ENCODE assay signal across 1 fruit fly cellular context in the genomic region with DNA sequence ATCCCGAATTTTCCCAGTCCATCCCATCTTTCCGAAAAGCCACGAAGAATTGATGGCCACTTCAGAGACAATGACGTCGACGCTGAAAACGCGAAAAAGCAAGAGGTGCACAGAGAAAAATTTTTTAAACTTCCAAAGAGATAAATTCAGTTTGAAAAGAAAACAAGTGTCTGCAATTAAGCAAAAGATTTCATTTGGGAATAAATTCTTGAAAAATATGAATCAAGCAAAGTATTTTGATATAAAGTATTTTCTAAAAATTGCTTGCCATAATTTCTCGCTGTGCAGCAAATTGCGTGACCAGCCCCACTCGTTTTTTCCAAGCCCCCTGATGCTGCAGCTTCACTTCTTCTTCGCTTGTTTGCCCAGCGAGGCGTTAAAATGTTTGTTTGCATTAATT.
TF ChIP-seq lines count a peak whose summit lies in the region.

No protein-coding gene starts in this region.

TF ChIP-seq in whole organism, embryonic, 481 proteins besides CTCF, POLR2A, EP300 and RAD21 (continued from another document and continues in another):
- TF ChIP-seq gsb (GFP tag; IDR thresholded peaks at IDR 0.05; lab: Robert Waterston, UW) (no peak), CG10959 (GFP tag; IDR thresholded peaks at IDR 0.05; lab: Robert Waterston, UW) (no peak), Atf-2 (GFP tag; optimal IDR thresholded peaks at IDR 0.05; lab: Kevin White, UChicago) (no peak), CG4282 (GFP tag; optimal IDR thresholded peaks at IDR 0.05; lab: Kevin White, UChicago) (no peak), bsh (GFP tag; optimal IDR thresholded peaks at IDR 0.05; lab: Kevin White, UChicago) (peak; percentile 44 to 46), lab (GFP tag; optimal IDR thresholded peaks at IDR 0.05; lab: Kevin White, UChicago) (peak; percentile 54), Atf3 (GFP tag; optimal IDR thresholded peaks at IDR 0.05; lab: Kevin White, UChicago) (no peak), CG34224 (GFP tag; IDR thresholded peaks at IDR 0.05; lab: Robert Waterston, UW; ENCODE audit: partially characterized antibody) (no peak), bcd (GFP tag; optimal IDR thresholded peaks at IDR 0.05; lab: Kevin White, UChicago) (peak; percentile 24), CG1024 (GFP tag; IDR thresholded peaks at IDR 0.05; lab: Robert Waterston, UW) (no peak), zfh1 (GFP tag; IDR thresholded peaks at IDR 0.05; lab: Robert Waterston, UW) (no peak), jigr1 (GFP tag; IDR thresholded peaks at IDR 0.05; lab: Robert Waterston, UW) (no peak), Neu2 (GFP tag; optimal IDR thresholded peaks at IDR 0.05; lab: Kevin White, UChicago; ENCODE audit: borderline replicate concordance) (no peak), CG17568 (GFP tag; optimal IDR thresholded peaks at IDR 0.05; lab: Kevin White, UChicago) (no peak), jumu (GFP tag; optimal IDR thresholded peaks at IDR 0.05; lab: Kevin White, UChicago) (no peak), repo (GFP tag; optimal IDR thresholded peaks at IDR 0.05; lab: Kevin White, UChicago) (no peak), CG17385 (GFP tag; optimal IDR thresholded peaks at IDR 0.05; lab: Kevin White, UChicago) (peak; percentile 52), HLH4C (GFP tag; IDR thresholded peaks at IDR 0.05; lab: Robert Waterston, UW; ENCODE audit: partially characterized antibody) (no peak), CG2889 (GFP tag; IDR thresholded peaks at IDR 0.05; lab: Robert Waterston, UW) (no peak), tap (tag; optimal IDR thresholded peaks at IDR 0.05; lab: Kevin White, UChicago) (no peak), CG9609 (GFP tag; optimal IDR thresholded peaks at IDR 0.05; lab: Kevin White, UChicago) (no peak), corto (GFP tag; optimal IDR thresholded peaks at IDR 0.05; lab: Kevin White, UChicago) (no peak), gcm (GFP tag; optimal IDR thresholded peaks at IDR 0.05; lab: Kevin White, UChicago) (no peak), CG7786 (GFP tag; optimal IDR thresholded peaks at IDR 0.05; lab: Kevin White, UChicago) (peak; percentile 12), Bteb2 (GFP tag; optimal IDR thresholded peaks at IDR 0.05; lab: Kevin White, UChicago) (no peak), Hr78 (GFP tag; optimal IDR thresholded peaks at IDR 0.05; lab: Kevin White, UChicago) (no peak), CG12236 (GFP tag; optimal IDR thresholded peaks at IDR 0.05; lab: Kevin White, UChicago) (no peak), Max (GFP tag; optimal IDR thresholded peaks at IDR 0.05; lab: Kevin White, UChicago) (no peak), yki (optimal IDR thresholded peaks at IDR 0.05; lab: Kevin White, UChicago) (no peak), Dek (tag; optimal IDR thresholded peaks at IDR 0.05; lab: Kevin White, UChicago) (peak; percentile 24), CG17612 (GFP tag; IDR thresholded peaks at IDR 0.05; lab: Robert Waterston, UW) (no peak), CG3847 (GFP tag; IDR thresholded peaks at IDR 0.05; lab: Robert Waterston, UW) (0 out of 2 replicates have a peak, but pooled peaks have one; percentile 32), fu2 (GFP tag; optimal IDR thresholded peaks at IDR 0.05; lab: Kevin White, UChicago) (peak; percentile 8), ham (GFP tag; IDR thresholded peaks at IDR 0.05; lab: Robert Waterston, UW) (no peak), CG6254 (GFP tag; optimal IDR thresholded peaks at IDR 0.05; lab: Kevin White, UChicago) (no peak), CG11504 (tag; optimal IDR thresholded peaks at IDR 0.05; lab: Kevin White, UChicago) (peak; percentile 59), lov (optimal IDR thresholded peaks at IDR 0.05; lab: Kevin White, UChicago) (no peak), lov (GFP tag; IDR thresholded peaks at IDR 0.05; lab: Robert Waterston, UW) (no peak), org-1 (GFP tag; optimal IDR thresholded peaks at IDR 0.05; lab: Kevin White, UChicago) (peak; percentile 21), Jarid2 (GFP tag; optimal IDR thresholded peaks at IDR 0.05; lab: Kevin White, UChicago) (no peak), emc (GFP tag; optimal IDR thresholded peaks at IDR 0.05; lab: Kevin White, UChicago) (no peak), sqz (GFP tag; optimal IDR thresholded peaks at IDR 0.05; lab: Kevin White, UChicago) (no peak), CG12942 (GFP tag; optimal IDR thresholded peaks at IDR 0.05; lab: Kevin White, UChicago) (peak; percentile 16), CG13894 (tag; optimal IDR thresholded peaks at IDR 0.05; lab: Kevin White, UChicago) (no peak), Deaf1 (tag; optimal IDR thresholded peaks at IDR 0.05; lab: Kevin White, UChicago) (no peak), sr (GFP tag; IDR thresholded peaks at IDR 0.05; lab: Robert Waterston, UW) (no peak), Sry-δ (GFP tag; optimal IDR thresholded peaks at IDR 0.05; lab: Kevin White, UChicago) (no peak), CG12219 (GFP tag; optimal IDR thresholded peaks at IDR 0.05; lab: Kevin White, UChicago) (no peak), shn (GFP tag; optimal IDR thresholded peaks at IDR 0.05; lab: Kevin White, UChicago) (no peak), CG4328 (GFP tag; optimal IDR thresholded peaks at IDR 0.05; lab: Kevin White, UChicago) (no peak), CG6689 (GFP tag; IDR thresholded peaks at IDR 0.05; lab: Robert Waterston, UW) (peak; percentile 60), CG11456 (GFP tag; IDR thresholded peaks at IDR 0.05; lab: Robert Waterston, UW) (no peak), grau (tag; optimal IDR thresholded peaks at IDR 0.05; lab: Kevin White, UChicago) (peak; percentile 37), ase (GFP tag; IDR thresholded peaks at IDR 0.05; lab: Robert Waterston, UW) (no peak), hb (GFP tag; IDR thresholded peaks at IDR 0.05; lab: Robert Waterston, UW; ENCODE audit: partially characterized antibody) (no peak), CG31224 (GFP tag; IDR thresholded peaks at IDR 0.05; lab: Robert Waterston, UW) (0 out of 2 replicates have a peak, but pooled peaks have one; percentile 16), Antp (GFP tag; optimal IDR thresholded peaks at IDR 0.05; lab: Kevin White, UChicago) (peak; percentile 14), HmgD (GFP tag; optimal IDR thresholded peaks at IDR 0.05; lab: Kevin White, UChicago) (no peak), crc (GFP tag; optimal IDR thresholded peaks at IDR 0.05; lab: Kevin White, UChicago) (no peak), CG8765 (GFP tag; IDR thresholded peaks at IDR 0.05; lab: Robert Waterston, UW) (no peak), tx (GFP tag; optimal IDR thresholded peaks at IDR 0.05; lab: Kevin White, UChicago) (no peak), MBD-R2 (GFP tag; IDR thresholded peaks at IDR 0.05; lab: Robert Waterston, UW) (peak; percentile 28; the same call in 1 of the 2 replicates), CG8281 (tag; optimal IDR thresholded peaks at IDR 0.05; lab: Kevin White, UChicago) (no peak), Rx (GFP tag; IDR thresholded peaks at IDR 0.05; lab: Robert Waterston, UW) (peak; percentile 45; the same call in 1 of the 2 replicates), unpg (GFP tag; optimal IDR thresholded peaks at IDR 0.05; lab: Kevin White, UChicago) (peak; percentile 55), CG3065 (GFP tag; optimal IDR thresholded peaks at IDR 0.05; lab: Kevin White, UChicago) (no peak), CG16813 (GFP tag; IDR thresholded peaks at IDR 0.05; lab: Robert Waterston, UW; ENCODE audit: partially characterized antibody) (no peak), CG4820 (GFP tag; optimal IDR thresholded peaks at IDR 0.05; lab: Kevin White, UChicago) (peak; percentile 15), CG6791 (GFP tag; IDR thresholded peaks at IDR 0.05; lab: Robert Waterston, UW; ENCODE audit: partially characterized antibody) (no peak), Hmx (GFP tag; optimal IDR thresholded peaks at IDR 0.05; lab: Kevin White, UChicago) (no peak), twi (tag; optimal IDR thresholded peaks at IDR 0.05; lab: Kevin White, UChicago) (no peak), stc (GFP tag; IDR thresholded peaks at IDR 0.05; lab: Robert Waterston, UW) (peak; percentile 42; the same call in 1 of the 2 replicates), inv (GFP tag; IDR thresholded peaks at IDR 0.05; lab: Robert Waterston, UW; ENCODE audit: partially characterized antibody) (no peak), CG7745 (tag; optimal IDR thresholded peaks at IDR 0.05; lab: Kevin White, UChicago) (no peak), CG6654 (GFP tag; optimal IDR thresholded peaks at IDR 0.05; lab: Kevin White, UChicago) (no peak), E2f2 (GFP tag; IDR thresholded peaks at IDR 0.05; lab: Robert Waterston, UW) (no peak), Trl (optimal IDR thresholded peaks at IDR 0.05; lab: Kevin White, UChicago) (no peak), Trl (GFP tag; optimal IDR thresholded peaks at IDR 0.05; lab: Kevin White, UChicago) (no peak), CG14965 (GFP tag; optimal IDR thresholded peaks at IDR 0.05; lab: Kevin White, UChicago; ENCODE audit: borderline replicate concordance) (no peak), Kr (GFP tag; optimal IDR thresholded peaks at IDR 0.05; lab: Kevin White, UChicago) (no peak), Stat92E (GFP tag; optimal IDR thresholded peaks at IDR 0.05; lab: Kevin White, UChicago) (no peak), prd (optimal IDR thresholded peaks at IDR 0.05; lab: Kevin White, UChicago) (no peak), prd (GFP tag; IDR thresholded peaks at IDR 0.05; lab: Robert Waterston, UW) (peak; percentile 57), ind (GFP tag; optimal IDR thresholded peaks at IDR 0.05; lab: Kevin White, UChicago) (peak; percentile 14), CG10543 (GFP tag; optimal IDR thresholded peaks at IDR 0.05; lab: Kevin White, UChicago) (no peak), CrebB (tag; optimal IDR thresholded peaks at IDR 0.05; lab: Kevin White, UChicago) (no peak), CG1832 (GFP tag; optimal IDR thresholded peaks at IDR 0.05; lab: Kevin White, UChicago) (no peak), exex (tag; optimal IDR thresholded peaks at IDR 0.05; lab: Kevin White, UChicago) (no peak), Myb (GFP tag; optimal IDR thresholded peaks at IDR 0.05; lab: Kevin White, UChicago) (no peak), CG12744 (GFP tag; optimal IDR thresholded peaks at IDR 0.05; lab: Kevin White, UChicago) (no peak), D (optimal IDR thresholded peaks at IDR 0.05; lab: Kevin White, UChicago) (no peak), D (GFP tag; optimal IDR thresholded peaks at IDR 0.05; lab: Kevin White, UChicago) (no peak), CG17328 (GFP tag; IDR thresholded peaks at IDR 0.05; lab: Robert Waterston, UW) (peak; percentile 56; the same call in 1 of the 2 replicates), dan (GFP tag; IDR thresholded peaks at IDR 0.05; lab: Robert Waterston, UW) (no peak), Xbp1 (GFP tag; optimal IDR thresholded peaks at IDR 0.05; lab: Kevin White, UChicago) (peak; percentile 37), psq (GFP tag; optimal IDR thresholded peaks at IDR 0.05; lab: Kevin White, UChicago) (no peak), dmrt99B (tag; optimal IDR thresholded peaks at IDR 0.05; lab: Kevin White, UChicago) (peak; percentile 11), unc-4 (GFP tag; IDR thresholded peaks at IDR 0.05; lab: Robert Waterston, UW; ENCODE audit: partially characterized antibody) (no peak), CG17359 (tag; optimal IDR thresholded peaks at IDR 0.05; lab: Kevin White, UChicago) (peak; percentile 41), Hsf (GFP tag; optimal IDR thresholded peaks at IDR 0.05; lab: Kevin White, UChicago) (no peak), MESR4 (GFP tag; optimal IDR thresholded peaks at IDR 0.05; lab: Kevin White, UChicago) (no peak), NK7.1 (GFP tag; optimal IDR thresholded peaks at IDR 0.05; lab: Kevin White, UChicago) (no peak), CG9817 (tag; optimal IDR thresholded peaks at IDR 0.05; lab: Kevin White, UChicago) (peak; percentile 16), CG18011 (GFP tag; optimal IDR thresholded peaks at IDR 0.05; lab: Kevin White, UChicago) (no peak), CG11247 (GFP tag; IDR thresholded peaks at IDR 0.05; lab: Robert Waterston, UW) (no peak), hbn (GFP tag; IDR thresholded peaks at IDR 0.05; lab: Robert Waterston, UW; ENCODE audit: partially characterized antibody) (no peak), CG34422 (GFP tag; IDR thresholded peaks at IDR 0.05; lab: Robert Waterston, UW) (peak; percentile 47; the same call in 1 of the 3 replicates), CG10321 (GFP tag; IDR thresholded peaks at IDR 0.05; lab: Robert Waterston, UW) (no peak), Fer3 (tag; optimal IDR thresholded peaks at IDR 0.05; lab: Kevin White, UChicago) (peak; percentile 34), fd64A (GFP tag; optimal IDR thresholded peaks at IDR 0.05; lab: Kevin White, UChicago) (no peak), fd3F (GFP tag; optimal IDR thresholded peaks at IDR 0.05; lab: Kevin White, UChicago) (no peak), lola (GFP tag; optimal IDR thresholded peaks at IDR 0.05; lab: Kevin White, UChicago) (no peak), lbe (GFP tag; optimal IDR thresholded peaks at IDR 0.05; lab: Kevin White, UChicago) (no peak), gsb-n (tag; optimal IDR thresholded peaks at IDR 0.05; lab: Kevin White, UChicago) (no peak), sna (GFP tag; IDR thresholded peaks at IDR 0.05; lab: Robert Waterston, UW; ENCODE audit: partially characterized antibody) (no peak), CG2120 (GFP tag; optimal IDR thresholded peaks at IDR 0.05; lab: Kevin White, UChicago) (peak; percentile 53), sens (GFP tag; lab: Kevin White, UChicago) (peak; percentile 89), CG6683 (GFP tag; optimal IDR thresholded peaks at IDR 0.05; lab: Kevin White, UChicago) (no peak), CG16779 (GFP tag; IDR thresholded peaks at IDR 0.05; lab: Robert Waterston, UW) (no peak), luna (GFP tag; optimal IDR thresholded peaks at IDR 0.05; lab: Kevin White, UChicago) (no peak), rib (GFP tag; IDR thresholded peaks at IDR 0.05; lab: Robert Waterston, UW) (no peak), Dll (GFP tag; IDR thresholded peaks at IDR 0.05; lab: Robert Waterston, UW; ENCODE audit: partially characterized antibody) (no peak), ara (GFP tag; IDR thresholded peaks at IDR 0.05; lab: Robert Waterston, UW) (no peak; the same call in 1 of the 2 replicates), mirr (GFP tag; optimal IDR thresholded peaks at IDR 0.05; lab: Kevin White, UChicago) (no peak), CG13123 (GFP tag; optimal IDR thresholded peaks at IDR 0.05; lab: Kevin White, UChicago) (no peak), Atf6 (GFP tag; IDR thresholded peaks at IDR 0.05; lab: Robert Waterston, UW) (peak; percentile 58; the same call in 1 of the 2 replicates), tna (GFP tag; IDR thresholded peaks at IDR 0.05; lab: Robert Waterston, UW; ENCODE audit: partially characterized antibody) (no peak), H15 (GFP tag; IDR thresholded peaks at IDR 0.05; lab: Robert Waterston, UW) (no peak), Med (GFP tag; lab: Kevin White, UChicago) (peak; percentile 69), sob (GFP tag; IDR thresholded peaks at IDR 0.05; lab: Robert Waterston, UW) (no peak), ems (GFP tag; optimal IDR thresholded peaks at IDR 0.05; lab: Kevin White, UChicago) (no peak)
